Worm (Caenorhabditis elegans) whole organism, late embryonic: ENCODE data around the gene aco-1.

ENCODE experiments used
- F13H6.1 ChIP-seq: sonication (generic microtip); optimal IDR thresholded peaks from 2 replicates; lab custom pipeline; 2016; ENCODE audit warnings: missing genetic modification characterization, missing compliant biosample characterization
- K09A11.1 ChIP-seq: sonication (generic microtip); optimal IDR thresholded peaks from 2 replicates; lab custom pipeline; 2017; ENCODE audit warnings: antibody characterized with exemption, mild to moderate bottlenecking, missing genetic modification characterization, missing compliant biosample characterization; ENCODE audit not compliant: insufficient read depth
- Y22D7AL.16 ChIP-seq: sonication (generic microtip); optimal IDR thresholded peaks from 2 replicates; lab custom pipeline; 2016; ENCODE audit warnings: missing genetic modification characterization, missing compliant biosample characterization
- ama-1 ChIP-seq: fragments of 150-350 bp; optimal IDR thresholded peaks from 2 replicates; lab custom pipeline; 2014
- ceh-14 ChIP-seq: sonication (generic microtip); optimal IDR thresholded peaks from 2 replicates; lab custom pipeline; 2016; ENCODE audit warnings: missing genotype, missing genetic modification characterization, missing compliant biosample characterization
- ceh-18 ChIP-seq: sonication (generic microtip); optimal IDR thresholded peaks from 2 replicates; lab custom pipeline; 2016; ENCODE audit warnings: missing genetic modification characterization, missing compliant biosample characterization
- ceh-19 ChIP-seq: fragments of 200-800 bp; sonication (Bioruptor generic); optimal IDR thresholded peaks from 2 replicates; lab custom pipeline; 2018; ENCODE audit warnings: mild to moderate bottlenecking, missing genetic modification characterization, missing compliant biosample characterization
- ceh-2 ChIP-seq: sonication (generic microtip); optimal IDR thresholded peaks from 2 replicates; lab custom pipeline; 2016; ENCODE audit warnings: missing genotype, missing genetic modification characterization, missing compliant biosample characterization
- ceh-24 ChIP-seq: sonication (generic microtip); optimal IDR thresholded peaks from 2 replicates; lab custom pipeline; 2016; ENCODE audit warnings: mild to moderate bottlenecking, missing genetic modification characterization, missing compliant biosample characterization
- ceh-30 ChIP-seq: fragments of 150-350 bp; optimal IDR thresholded peaks from 2 replicates; lab custom pipeline; 2014; ENCODE audit warnings: missing biosample characterization, missing genetic modification characterization
- ceh-31 ChIP-seq: sonication (generic microtip); optimal IDR thresholded peaks from 2 replicates; lab custom pipeline; 2016; ENCODE audit warnings: missing genetic modification characterization, missing compliant biosample characterization
- ceh-34 ChIP-seq: sonication (generic microtip); optimal IDR thresholded peaks from 2 replicates; lab custom pipeline; 2016; ENCODE audit warnings: mild to moderate bottlenecking, missing genetic modification characterization, missing compliant biosample characterization
- ceh-48 ChIP-seq: sonication (generic microtip); optimal IDR thresholded peaks from 2 replicates; lab custom pipeline; 2016; ENCODE audit warnings: missing genetic modification characterization, inconsistent platforms, missing compliant biosample characterization
- elt-2 ChIP-seq: sonication (generic microtip); optimal IDR thresholded peaks from 2 replicates; lab custom pipeline; 2016; ENCODE audit warnings: missing genetic modification reagents, missing genetic modification characterization, missing compliant biosample characterization
- elt-4 ChIP-seq: sonication (generic microtip); optimal IDR thresholded peaks from 2 replicates; lab custom pipeline; 2016; ENCODE audit warnings: missing genetic modification characterization, missing compliant biosample characterization
- fax-1 ChIP-seq: sonication (generic microtip); optimal IDR thresholded peaks from 2 replicates; lab custom pipeline; 2016; ENCODE audit warnings: missing genotype, missing genetic modification characterization, missing compliant biosample characterization
- fkh-10 ChIP-seq: fragments of 150-350 bp; optimal IDR thresholded peaks from 2 replicates; lab custom pipeline; 2014; ENCODE audit warnings: missing biosample characterization, missing genetic modification reagents, missing genetic modification characterization
- gmeb-2 ChIP-seq: sonication (generic microtip); optimal IDR thresholded peaks from 2 replicates; lab custom pipeline; 2016; ENCODE audit warnings: missing genetic modification characterization, inconsistent platforms, missing compliant biosample characterization
- hlh-13 ChIP-seq: fragments of 200-800 bp; sonication (Bioruptor generic); optimal IDR thresholded peaks from 2 replicates; lab custom pipeline; 2018; ENCODE audit warnings: mild to moderate bottlenecking, missing genetic modification characterization, missing compliant biosample characterization
- hlh-15 ChIP-seq: sonication (generic microtip); optimal IDR thresholded peaks from 2 replicates; lab custom pipeline; 2016; ENCODE audit warnings: missing genetic modification characterization, missing compliant biosample characterization
- hlh-30 ChIP-seq: sonication (generic microtip); optimal IDR thresholded peaks from 2 replicates; lab custom pipeline; 2017; ENCODE audit warnings: antibody characterized with exemption, missing genetic modification characterization, missing compliant biosample characterization; ENCODE audit not compliant: insufficient read depth
- hlh-6 ChIP-seq: sonication (generic microtip); optimal IDR thresholded peaks from 2 replicates; lab custom pipeline; 2016; ENCODE audit warnings: missing genotype, missing genetic modification characterization, missing compliant biosample characterization
- hlh-8 ChIP-seq: sonication (generic microtip); optimal IDR thresholded peaks from 2 replicates; lab custom pipeline; 2016; ENCODE audit warnings: missing genotype, missing genetic modification characterization, missing compliant biosample characterization
- lim-6 ChIP-seq: sonication (generic microtip); optimal IDR thresholded peaks from 2 replicates; lab custom pipeline; 2016; ENCODE audit warnings: missing genetic modification characterization, missing compliant biosample characterization
- madf-2 ChIP-seq: sonication (generic microtip); optimal IDR thresholded peaks from 2 replicates; lab custom pipeline; 2017; ENCODE audit warnings: missing genetic modification characterization, missing compliant biosample characterization
- mec-3 ChIP-seq: sonication (generic microtip); optimal IDR thresholded peaks from 2 replicates; lab custom pipeline; 2016; ENCODE audit warnings: borderline replicate concordance, missing genetic modification characterization, missing compliant biosample characterization
- nfya-1 ChIP-seq: sonication (generic microtip); optimal IDR thresholded peaks from 2 replicates; lab custom pipeline; 2017; ENCODE audit warnings: missing genetic modification characterization, mild to moderate bottlenecking, missing compliant biosample characterization, antibody characterized with exemption, moderate library complexity
- nhr-11 ChIP-seq: fragments of 150-350 bp; optimal IDR thresholded peaks from 2 replicates; lab custom pipeline; 2014; ENCODE audit warnings: missing biosample characterization, missing genetic modification characterization
- nhr-232 ChIP-seq: sonication (generic microtip); optimal IDR thresholded peaks from 2 replicates; lab custom pipeline; 2016; ENCODE audit warnings: missing genetic modification characterization, missing compliant biosample characterization
- npax-4 ChIP-seq: sonication (generic microtip); optimal IDR thresholded peaks from 2 replicates; lab custom pipeline; 2016; ENCODE audit warnings: missing genetic modification characterization, missing compliant biosample characterization
- pag-3 ChIP-seq: sonication (generic microtip); optimal IDR thresholded peaks from 2 replicates; lab custom pipeline; 2016; ENCODE audit warnings: missing compliant biosample characterization, missing genetic modification characterization, borderline replicate concordance
- pat-9 ChIP-seq: fragments of 200-800 bp; sonication (Bioruptor generic); optimal IDR thresholded peaks from 2 replicates; lab custom pipeline; 2018; ENCODE audit warnings: mild to moderate bottlenecking, missing genetic modification characterization, moderate library complexity, missing compliant biosample characterization
- pax-1 ChIP-seq: fragments of 150-350 bp; optimal IDR thresholded peaks from 2 replicates; lab custom pipeline; 2014; ENCODE audit warnings: missing biosample characterization, missing genetic modification characterization
- pha-2 ChIP-seq: sonication (generic microtip); optimal IDR thresholded peaks from 2 replicates; lab custom pipeline; 2017; ENCODE audit warnings: mild to moderate bottlenecking, missing genetic modification characterization, missing compliant biosample characterization
- pha-4 ChIP-seq: fragments of 150-350 bp; optimal IDR thresholded peaks from 2 replicates; lab custom pipeline; 2018; ENCODE audit warnings: missing biosample characterization, missing genetic modification reagents, missing genetic modification characterization
- pqm-1 ChIP-seq: sonication (generic microtip); optimal IDR thresholded peaks from 2 replicates; lab custom pipeline; 2016; ENCODE audit warnings: missing genetic modification characterization, missing compliant biosample characterization
- ref-2 ChIP-seq: sonication (generic microtip); optimal IDR thresholded peaks from 2 replicates; lab custom pipeline; 2016; ENCODE audit warnings: missing genetic modification characterization, missing compliant biosample characterization
- sdc-2 ChIP-seq: sonication (generic microtip); optimal IDR thresholded peaks from 2 replicates; lab custom pipeline; 2016; ENCODE audit warnings: missing genotype, missing genetic modification characterization, missing compliant biosample characterization
- sox-2 ChIP-seq: fragments of 200-800 bp; sonication (Bioruptor generic); IDR thresholded peaks from 2 replicates; pipeline ENCODE4 v1.3.6; 2022; ENCODE audit warnings: missing genetic modification reagents, missing genetic modification characterization, missing compliant biosample characterization
- sox-4 ChIP-seq: sonication (generic microtip); optimal IDR thresholded peaks from 2 replicates; lab custom pipeline; 2017; ENCODE audit warnings: mild to moderate bottlenecking, missing genetic modification characterization, inconsistent platforms, missing compliant biosample characterization
- tbx-7 ChIP-seq: sonication (generic microtip); optimal IDR thresholded peaks from 2 replicates; lab custom pipeline; 2016; ENCODE audit warnings: missing genotype, missing genetic modification characterization, missing compliant biosample characterization
- ttx-3 ChIP-seq: sonication (generic microtip); optimal IDR thresholded peaks from 2 replicates; lab custom pipeline; 2016; ENCODE audit warnings: missing genetic modification reagents, missing genetic modification characterization, missing compliant biosample characterization
- unc-3 ChIP-seq, 2 experiments: fragments of 200-800 bp in 1 of 2; sonication (Bioruptor generic) in 1 of 2; sonication (generic microtip) in 1 of 2; conservative IDR thresholded peaks in 1 of 2; optimal IDR thresholded peaks in 1 of 2; 2 replicates each; pipeline versions ENCODE4 v1.3.6 to Lab custom; 2016 to 2022; ENCODE audit warnings: missing compliant biosample characterization in 2 of 2, missing genetic modification characterization in 2 of 2, missing genetic modification reagents in 1 of 2
- unc-55 ChIP-seq: sonication (generic microtip); optimal IDR thresholded peaks from 2 replicates; lab custom pipeline; 2017; ENCODE audit warnings: missing biosample characterization, missing genetic modification reagents, missing genetic modification characterization
- unc-86 ChIP-seq: sonication (generic microtip); optimal IDR thresholded peaks from 2 replicates; lab custom pipeline; 2016; ENCODE audit warnings: missing genetic modification characterization, missing compliant biosample characterization

aco-1 gene

ce11 chrX:11299642-11300307 lies 39.9 kb upstream of the aco-1 start, which contains the start of the genes snrp-40.1 and F08G12.3 (continued):
- no peak for TF ChIP-seq nhr-232 (tag; lab: Kevin White, UChicago)
- TF ChIP-seq elt-4 (tag; lab: Kevin White, UChicago), result no peak
- no peak for TF ChIP-seq unc-3 (GFP tag; conservative IDR thresholded peaks at IDR 0.05; lab: Robert Waterston, UW)
- no peak for TF ChIP-seq unc-3 (tag; optimal IDR thresholded peaks at IDR 0.05; lab: Kevin White, UChicago)
- no peak for TF ChIP-seq pqm-1 (tag; lab: Kevin White, UChicago)
- TF ChIP-seq fax-1 (tag; lab: Kevin White, UChicago), result no peak
- TF ChIP-seq lim-6, result no peak
- TF ChIP-seq hlh-30 (tag; lab: Kevin White, UChicago), result peak; percentile 65
- TF ChIP-seq ceh-24 (tag; lab: Kevin White, UChicago), result no peak
- TF ChIP-seq pat-9 (tag; lab: Kevin White, UChicago), result no peak
- TF ChIP-seq pax-1, result no peak
- TF ChIP-seq unc-55 (GFP tag; lab: Kevin White, UChicago), result peak; percentile 80
- no peak for TF ChIP-seq sox-4 (tag; lab: Kevin White, UChicago)
- TF ChIP-seq fkh-10 (GFP tag; lab: Kevin White, UChicago), result no peak
- peak; percentile 82 for TF ChIP-seq ceh-31 (tag; lab: Kevin White, UChicago)
- TF ChIP-seq hlh-13 (GFP tag; lab: Kevin White, UChicago), result no peak
- TF ChIP-seq ceh-30 (tag; lab: Kevin White, UChicago), result no peak
- TF ChIP-seq nfya-1 (tag; lab: Kevin White, UChicago), result peak; percentile 83
- no peak for TF ChIP-seq pha-4 (tag; lab: Kevin White, UChicago)
- peak; percentile 61 for TF ChIP-seq hlh-6 (tag; lab: Kevin White, UChicago)
- TF ChIP-seq K09A11.1 (tag; lab: Kevin White, UChicago), result no peak
- TF ChIP-seq ceh-14 (tag; lab: Kevin White, UChicago), result peak; percentile 63
- TF ChIP-seq F13H6.1 (tag; lab: Kevin White, UChicago), result no peak
- TF ChIP-seq unc-86, result no peak
- TF ChIP-seq ref-2 (tag; lab: Kevin White, UChicago), result peak; percentile 68
- TF ChIP-seq npax-4 (tag; lab: Kevin White, UChicago), result no peak
- TF ChIP-seq madf-2 (tag; lab: Kevin White, UChicago), result peak; percentile 22
- TF ChIP-seq ceh-18 (tag; lab: Kevin White, UChicago), result peak; percentile 84
- TF ChIP-seq hlh-8, result no peak
- no peak for TF ChIP-seq ttx-3 (tag; lab: Kevin White, UChicago)
- TF ChIP-seq pag-3 (tag; lab: Kevin White, UChicago), result no peak
- no peak for TF ChIP-seq ceh-48
- TF ChIP-seq sdc-2 (tag; lab: Kevin White, UChicago), result peak; percentile 49
- no peak for TF ChIP-seq tbx-7 (tag; lab: Kevin White, UChicago)
- no peak for TF ChIP-seq ama-1 (lab: Kevin White, UChicago)
- peak; percentile 54 for TF ChIP-seq ceh-2
- TF ChIP-seq Y22D7AL.16, result no peak
- TF ChIP-seq pha-2 (tag; lab: Kevin White, UChicago), result no peak
- peak; percentile 85 for TF ChIP-seq ceh-34 (tag; lab: Kevin White, UChicago)
- no peak for TF ChIP-seq hlh-15 (tag; lab: Kevin White, UChicago)
- TF ChIP-seq nhr-11, result no peak
- TF ChIP-seq mec-3, result no peak
- TF ChIP-seq sox-2, result no peak
- TF ChIP-seq gmeb-2, result no peak
- TF ChIP-seq elt-2 (tag; lab: Kevin White, UChicago), result peak; percentile 62
- peak; percentile 41 for TF ChIP-seq ceh-19 (GFP tag; lab: Kevin White, UChicago)
